Fruit fly (Drosophila melanogaster) whole organism, wandering third instar larva: ENCODE results near the gene Galphaf.

Experiments used
- Abd-B ChIP-seq: fragments of >200 bp; optimal IDR thresholded peaks from 2 replicates; lab custom pipeline; 2017; ENCODE audit warnings: missing biosample characterization, missing genetic modification characterization
- CG9705 ChIP-seq: fragments of 200-800 bp; sonication (Bioruptor generic); optimal IDR thresholded peaks from 2 replicates; lab custom pipeline; 2018; ENCODE audit warnings: missing biosample characterization, mild to moderate bottlenecking, missing genetic modification characterization
- CrebA ChIP-seq: fragments of 200-800 bp; sonication (Bioruptor generic); optimal IDR thresholded peaks from 2 replicates; lab custom pipeline; 2016; ENCODE audit warnings: missing biosample characterization, mild to moderate bottlenecking, missing genetic modification characterization, borderline replicate concordance
- Dfd ChIP-seq: fragments of >200 bp; optimal IDR thresholded peaks from 2 replicates; lab custom pipeline; 2017; ENCODE audit warnings: missing biosample characterization, missing genetic modification characterization
- GATAd ChIP-seq: sonication (Bioruptor generic); optimal IDR thresholded peaks from 2 replicates; lab custom pipeline; 2016; ENCODE audit warnings: missing biosample characterization, missing genetic modification characterization
- HLH106 ChIP-seq: fragments of 200-800 bp; optimal IDR thresholded peaks from 3 replicates; lab custom pipeline; 2019; ENCODE audit warnings: missing biosample characterization, mild to moderate bottlenecking, missing genetic modification characterization, moderate library complexity
- Hnf4 ChIP-seq: fragments of 200-800 bp; sonication (Bioruptor generic); optimal IDR thresholded peaks from 2 replicates; lab custom pipeline; 2016; ENCODE audit warnings: missing biosample characterization, mild to moderate bottlenecking, missing genetic modification characterization
- Hr78 ChIP-seq: fragments of >200 bp; optimal IDR thresholded peaks from 2 replicates; lab custom pipeline; 2017; ENCODE audit warnings: missing biosample characterization, missing genetic modification characterization
- Hr83 ChIP-seq: fragments of 200-300 bp; sonication (Bioruptor generic); optimal IDR thresholded peaks from 2 replicates; lab custom pipeline; 2016; ENCODE audit warnings: missing biosample characterization, mild to moderate bottlenecking, missing genetic modification characterization, moderate library complexity; ENCODE audit not compliant: poor library complexity, severe bottlenecking
- Jra ChIP-seq: sonication (Bioruptor generic); optimal IDR thresholded peaks from 2 replicates; lab custom pipeline; 2016; ENCODE audit warnings: missing biosample characterization, missing genetic modification characterization
- Mio ChIP-seq: sonication (Bioruptor generic); optimal IDR thresholded peaks from 2 replicates; lab custom pipeline; 2016; ENCODE audit warnings: missing biosample characterization, missing genetic modification characterization
- Myc ChIP-seq: fragments of >200 bp; optimal IDR thresholded peaks from 2 replicates; lab custom pipeline; 2017
- N ChIP-seq: fragments of >200 bp; optimal IDR thresholded peaks from 2 replicates; lab custom pipeline; 2018; ENCODE audit warnings: missing biosample characterization, missing external identifiers, missing genetic modification characterization
- OdsH ChIP-seq: fragments of 200-800 bp; sonication (Bioruptor generic); optimal IDR thresholded peaks from 2 replicates; lab custom pipeline; 2016; ENCODE audit warnings: missing biosample characterization, mild to moderate bottlenecking, missing genetic modification characterization
- Rel ChIP-seq, 2 experiments: fragments of 200-800 bp; sonication (Bioruptor generic) in 1 of 2; optimal IDR thresholded peaks; 2 replicates in 1 of 2; 3 replicates in 1 of 2; lab custom pipeline; 2016 to 2019; ENCODE audit warnings: mild to moderate bottlenecking in 2 of 2, missing biosample characterization in 2 of 2, missing genetic modification characterization in 2 of 2, moderate library complexity in 1 of 2
- Vsx2 ChIP-seq: fragments of 200-300, 225-300 bp; sonication (Bioruptor generic); optimal IDR thresholded peaks from 2 replicates; lab custom pipeline; 2018; ENCODE audit warnings: missing biosample characterization, missing genetic modification characterization; ENCODE audit not compliant: partially characterized antibody
- br ChIP-seq: fragments of 200-800 bp; sonication (Bioruptor generic); optimal IDR thresholded peaks from 2 replicates; lab custom pipeline; 2016; ENCODE audit warnings: missing biosample characterization, missing genetic modification characterization
- brk ChIP-seq: fragments of 200-800 bp; sonication (Bioruptor generic); optimal IDR thresholded peaks from 2 replicates; lab custom pipeline; 2016; ENCODE audit warnings: missing biosample characterization, mild to moderate bottlenecking, missing genetic modification characterization
- dl ChIP-seq, 2 experiments: fragments of 175-275, 200-275 bp in 1 of 2; fragments of 200-275 bp in 1 of 2; sonication (Bioruptor generic); optimal IDR thresholded peaks; lab custom pipeline; 2018; ENCODE audit warnings: mild to moderate bottlenecking in 2 of 2, missing biosample characterization in 2 of 2, missing genetic modification characterization in 2 of 2, moderate library complexity in 2 of 2; ENCODE audit not compliant: partially characterized antibody in 2 of 2, insufficient read depth in 1 of 2
- dmrt93B ChIP-seq: fragments of 200-800 bp; sonication (Bioruptor generic); optimal IDR thresholded peaks from 2 replicates; lab custom pipeline; 2018; ENCODE audit warnings: missing biosample characterization, mild to moderate bottlenecking, missing genetic modification characterization
- ey ChIP-seq: fragments of 200-800 bp; sonication (Bioruptor generic); optimal IDR thresholded peaks from 2 replicates; lab custom pipeline; 2016; ENCODE audit warnings: missing biosample characterization, missing genetic modification characterization
- fru ChIP-seq: fragments of 200-800 bp; sonication (Bioruptor generic); optimal IDR thresholded peaks from 3 replicates; lab custom pipeline; 2016; ENCODE audit warnings: missing biosample characterization, mild to moderate bottlenecking, missing genetic modification characterization
- h ChIP-seq: fragments of 200-800 bp; sonication (Bioruptor generic); optimal IDR thresholded peaks from 3 replicates; lab custom pipeline; 2016; ENCODE audit warnings: missing biosample characterization, mild to moderate bottlenecking, missing genetic modification characterization
- jim ChIP-seq: fragments of 175-275, 200-325 bp; sonication (Bioruptor generic); optimal IDR thresholded peaks from 2 replicates; lab custom pipeline; 2016; ENCODE audit warnings: missing biosample characterization, mild to moderate bottlenecking, missing genetic modification characterization
- pan ChIP-seq: fragments of >200 bp; optimal IDR thresholded peaks from 2 replicates; lab custom pipeline; 2017
- psq ChIP-seq: fragments of 200-800 bp; sonication (Bioruptor generic); optimal IDR thresholded peaks from 3 replicates; lab custom pipeline; 2017; ENCODE audit warnings: missing biosample characterization, mild to moderate bottlenecking, missing genetic modification characterization, moderate library complexity
- rgr ChIP-seq: fragments of 200-800 bp; sonication (Bioruptor generic); optimal IDR thresholded peaks from 3 replicates; lab custom pipeline; 2016; ENCODE audit warnings: missing biosample characterization, mild to moderate bottlenecking, missing genetic modification characterization
- sage ChIP-seq: fragments of 200-800 bp; sonication (Bioruptor generic); optimal IDR thresholded peaks from 2 replicates; lab custom pipeline; 2016; ENCODE audit warnings: missing biosample characterization, mild to moderate bottlenecking, missing genetic modification characterization
- sv ChIP-seq: fragments of 200-800 bp; sonication (Bioruptor generic); optimal IDR thresholded peaks from 3 replicates; lab custom pipeline; 2016; ENCODE audit warnings: missing biosample characterization, missing genetic modification characterization
- woc ChIP-seq: sonication (Bioruptor generic); optimal IDR thresholded peaks from 2 replicates; lab custom pipeline; 2016; ENCODE audit warnings: missing biosample characterization, mild to moderate bottlenecking, missing genetic modification characterization

Gene Galphaf

DNA sequence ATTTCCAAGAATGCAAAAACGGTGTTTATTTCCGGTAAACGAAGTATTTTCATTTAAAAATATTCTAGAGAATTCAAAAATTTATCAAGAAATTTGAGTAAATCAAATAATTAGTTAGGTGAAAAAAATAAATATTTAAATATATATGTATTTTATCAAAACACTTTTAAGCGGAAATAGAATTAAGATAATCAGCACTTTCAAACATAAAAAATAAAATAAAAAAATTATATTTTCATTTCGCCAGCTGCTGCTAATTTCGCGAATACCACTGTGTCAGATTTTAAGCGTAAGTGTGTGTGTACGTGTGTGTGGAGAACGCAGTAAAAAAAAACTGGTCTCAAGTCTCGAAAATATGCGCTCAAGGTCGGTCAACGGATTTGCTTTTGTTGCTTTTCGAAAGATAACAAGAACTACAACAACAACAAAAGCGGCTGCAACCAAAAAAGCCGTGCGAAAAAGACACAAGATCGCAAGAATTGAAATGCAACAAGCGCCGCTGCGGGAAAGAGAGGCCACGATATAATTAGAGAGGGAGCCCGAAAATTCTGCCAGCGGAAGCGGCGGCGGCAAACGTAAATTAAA is 42.0 kb upstream of the Galphaf start:
- no peak for TF ChIP-seq CrebA
- no peak for TF ChIP-seq Vsx2
- TF ChIP-seq N (GFP tag; lab: Kevin White, UChicago), result no peak
- no peak for TF ChIP-seq GATAd (GFP tag; lab: Kevin White, UChicago)
- no peak for TF ChIP-seq CG9705
- TF ChIP-seq sage (GFP tag; lab: Kevin White, UChicago), result peak; percentile 13
- peak; percentile 43 for TF ChIP-seq HLH106 (tag; lab: Kevin White, UChicago)
- no peak for TF ChIP-seq Jra (GFP tag; lab: Kevin White, UChicago)
- TF ChIP-seq Rel (GFP tag; optimal IDR thresholded peaks at IDR 0.05; lab: Kevin White, UChicago), result no peak
- TF ChIP-seq Rel (tag; optimal IDR thresholded peaks at IDR 0.05; lab: Kevin White, UChicago), result no peak
- peak; percentile 40 for TF ChIP-seq jim (GFP tag; lab: Kevin White, UChicago)
- TF ChIP-seq OdsH (GFP tag; lab: Kevin White, UChicago), result peak; percentile 1
- TF ChIP-seq brk (GFP tag; lab: Kevin White, UChicago), result peak; percentile 10
- TF ChIP-seq dl (GFP tag; optimal IDR thresholded peaks at IDR 0.05; lab: Kevin White, UChicago; ENCODE audit: insufficient read depth in 1 of 2, partially characterized antibody in 2 of 2), result no peak
- no peak for TF ChIP-seq ey (GFP tag; lab: Kevin White, UChicago)
- peak; percentile 48 for TF ChIP-seq Hnf4 (GFP tag; lab: Kevin White, UChicago)
- TF ChIP-seq pan, result no peak
- TF ChIP-seq woc, result peak; percentile 16
- no peak for TF ChIP-seq Myc (lab: Kevin White, UChicago)
- no peak for TF ChIP-seq Dfd (GFP tag; lab: Kevin White, UChicago)
- peak; percentile 22 for TF ChIP-seq rgr (GFP tag; lab: Kevin White, UChicago)

DNA sequence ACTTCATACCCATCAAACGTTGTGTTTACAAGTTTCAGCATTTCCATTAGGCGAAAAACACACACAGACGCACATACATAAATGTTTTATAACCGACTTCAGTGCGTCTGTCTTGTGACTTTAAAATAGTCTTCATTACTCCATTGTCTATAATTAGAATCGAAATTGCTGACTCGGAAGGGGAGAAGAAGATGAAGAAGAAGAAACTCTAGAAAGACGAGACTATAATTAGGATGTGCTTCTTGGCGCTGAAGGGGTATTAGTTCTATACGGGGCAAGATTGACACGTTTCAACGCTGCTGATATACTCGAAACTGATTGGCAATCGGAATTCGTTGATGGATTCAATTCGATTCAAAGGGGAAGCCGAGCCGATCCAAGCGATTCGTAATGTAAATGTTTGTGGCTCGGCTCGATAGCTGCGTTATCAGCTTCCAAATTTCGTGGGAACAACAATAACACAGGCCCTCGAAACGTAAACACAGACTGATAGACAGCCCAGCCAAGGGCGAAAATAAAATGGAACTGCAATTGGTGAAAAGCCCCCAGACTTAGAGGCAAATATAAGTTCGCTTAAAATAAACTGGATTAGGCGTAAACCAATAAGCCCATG is 41.1 kb upstream of the Galphaf start:
- TF ChIP-seq psq (GFP tag; lab: Kevin White, UChicago) (no peak), Hr78 (GFP tag; lab: Kevin White, UChicago) (no peak), CrebA (no peak), Jra (GFP tag; lab: Kevin White, UChicago) (no peak), Rel (GFP tag; optimal IDR thresholded peaks at IDR 0.05; lab: Kevin White, UChicago) (no peak), Rel (tag; optimal IDR thresholded peaks at IDR 0.05; lab: Kevin White, UChicago) (peak; percentile 29)

DNA sequence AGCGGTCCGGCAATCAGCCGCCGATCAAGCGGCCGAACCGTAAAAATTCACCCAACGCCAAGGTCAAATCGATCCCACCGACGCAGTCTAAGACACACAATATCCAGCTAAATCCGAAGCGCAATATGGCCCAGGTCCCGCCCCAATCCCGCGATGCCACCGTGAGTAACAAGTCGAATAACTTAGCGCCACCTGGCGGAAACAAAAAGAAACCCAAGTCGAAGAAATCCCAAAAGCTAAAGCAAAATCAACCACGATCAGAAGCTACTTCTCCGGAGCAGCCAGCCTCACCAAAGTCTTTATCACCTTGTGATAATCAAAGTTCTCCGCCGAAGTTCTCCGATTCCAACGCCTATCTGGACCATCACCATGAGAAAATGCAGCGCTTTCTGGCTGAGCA is 37.9 kb upstream of the Galphaf start:
- TF ChIP-seq Myc (lab: Kevin White, UChicago) (no peak), sv (GFP tag; lab: Kevin White, UChicago) (no peak), HLH106 (tag; lab: Kevin White, UChicago) (no peak), Rel (GFP tag; optimal IDR thresholded peaks at IDR 0.05; lab: Kevin White, UChicago) (no peak), Rel (tag; optimal IDR thresholded peaks at IDR 0.05; lab: Kevin White, UChicago) (no peak)
- TF ChIP-seq, all 38 proteins: peak for 0

DNA sequence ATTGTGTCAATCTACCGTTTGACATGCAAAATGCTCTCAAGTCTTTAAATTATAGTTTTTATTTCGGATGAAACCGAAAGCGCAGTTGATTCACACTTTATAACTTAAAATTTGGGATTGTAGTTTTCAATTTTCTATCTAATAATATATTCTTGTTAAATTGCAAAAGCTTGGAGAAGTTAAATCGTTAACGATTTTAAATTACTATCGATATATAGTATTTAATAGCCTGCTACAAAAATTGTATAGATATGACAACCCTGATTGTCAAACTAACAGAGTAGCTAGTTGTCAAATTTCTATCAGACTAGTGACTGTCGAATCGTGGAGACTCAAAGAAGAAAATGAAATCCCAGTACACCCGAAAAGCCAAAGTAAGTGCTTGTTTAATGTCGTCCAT is 36.9 kb upstream of the Galphaf start, which contains the start of gene CG9692:
TSS of gene CG9692 (plus strand) at position 301 of the 400 bp plus-strand sequence.
- TF ChIP-seq woc, result no peak
- no peak for TF ChIP-seq CG9705
- TF ChIP-seq Mio (GFP tag; lab: Kevin White, UChicago), result no peak
- TF ChIP-seq dmrt93B, result no peak
- TF ChIP-seq sage (GFP tag; lab: Kevin White, UChicago), result no peak
- TF ChIP-seq br (GFP tag; lab: Kevin White, UChicago), result no peak
- no peak for TF ChIP-seq fru (GFP tag; lab: Kevin White, UChicago)
- no peak for TF ChIP-seq ey (GFP tag; lab: Kevin White, UChicago)
- TF ChIP-seq brk (GFP tag; lab: Kevin White, UChicago), result no peak
- TF ChIP-seq Vsx2, result no peak
- TF ChIP-seq Hnf4 (GFP tag; lab: Kevin White, UChicago), result no peak
- no peak for TF ChIP-seq sv (GFP tag; lab: Kevin White, UChicago)
- TF ChIP-seq Dfd (GFP tag; lab: Kevin White, UChicago), result no peak
- no peak for TF ChIP-seq CrebA
- TF ChIP-seq Abd-B (GFP tag; lab: Kevin White, UChicago), result no peak
- no peak for TF ChIP-seq Hr78 (GFP tag; lab: Kevin White, UChicago)
- TF ChIP-seq h (GFP tag; lab: Kevin White, UChicago), result no peak
- TF ChIP-seq N (GFP tag; lab: Kevin White, UChicago), result no peak
- TF ChIP-seq, all 38 proteins: peak for 0

DNA sequence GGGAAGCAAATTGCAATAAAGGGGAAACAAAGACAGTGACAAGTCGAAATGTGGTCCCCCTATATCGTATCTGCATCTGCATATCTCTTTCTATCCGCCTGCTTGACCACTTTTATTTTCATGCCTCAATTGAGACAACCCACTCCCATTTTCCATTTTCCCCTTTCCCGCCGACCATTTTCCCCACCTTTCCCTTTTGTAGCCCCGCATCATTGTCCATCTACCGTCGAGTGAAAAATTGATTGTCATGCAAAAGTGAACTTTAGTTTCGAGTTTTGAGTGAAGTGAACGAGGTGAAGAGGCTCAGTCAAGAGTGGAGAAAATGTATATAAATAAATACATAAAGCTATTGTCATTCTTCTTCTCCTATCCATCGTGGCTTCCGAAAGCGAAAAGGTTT is 36.5 kb upstream of the Galphaf start:
- TF ChIP-seq Rel (GFP tag; optimal IDR thresholded peaks at IDR 0.05; lab: Kevin White, UChicago) (no peak), Rel (tag; optimal IDR thresholded peaks at IDR 0.05; lab: Kevin White, UChicago) (no peak), sage (GFP tag; lab: Kevin White, UChicago) (no peak), brk (GFP tag; lab: Kevin White, UChicago) (no peak), dl (GFP tag; optimal IDR thresholded peaks at IDR 0.05; lab: Kevin White, UChicago; ENCODE audit: insufficient read depth in 1 of 2, partially characterized antibody in 2 of 2) (no peak), dmrt93B (no peak), GATAd (GFP tag; lab: Kevin White, UChicago) (no peak), Hr83 (GFP tag; lab: Kevin White, UChicago) (no peak), h (GFP tag; lab: Kevin White, UChicago) (no peak), sv (GFP tag; lab: Kevin White, UChicago) (no peak)
